Fruit fly (Drosophila melanogaster) Kc167 (cell line): ENCODE data around the gene Bicra.

Experiments used
- Myc ChIP-seq: fragments of >200 bp; optimal IDR thresholded peaks from 2 replicates; lab custom pipeline; 2017; ENCODE audit warnings: missing external identifiers
- Sin3A ChIP-seq: fragments of >200 bp; optimal IDR thresholded peaks from 2 replicates; lab custom pipeline; 2018; ENCODE audit warnings: missing external identifiers
- h ChIP-seq: fragments of >200 bp; optimal IDR thresholded peaks from 3 replicates; lab custom pipeline; 2018; ENCODE audit warnings: missing external identifiers
- insv ChIP-seq: fragments of >200 bp; optimal IDR thresholded peaks from 3 replicates; lab custom pipeline; 2018; ENCODE audit warnings: missing external identifiers
- psq ChIP-seq: fragments of >200 bp; optimal IDR thresholded peaks from 2 replicates; lab custom pipeline; 2017; ENCODE audit warnings: missing external identifiers
- ttk ChIP-seq: sonication (Bioruptor generic); optimal IDR thresholded peaks from 2 replicates; lab custom pipeline; 2017; ENCODE audit warnings: missing external identifiers

Gene Bicra

dm6 chr3R:29139767-29140755 lies 77.2 kb downstream of the Bicra start:
- TF ChIP-seq ttk (lab: Kevin White, UChicago) (no peak), psq (lab: Kevin White, UChicago) (no peak)

- TF ChIP-seq ttk (lab: Kevin White, UChicago), result no peak
- no peak for TF ChIP-seq insv (lab: Kevin White, UChicago)
- no peak for TF ChIP-seq Myc
- no peak for TF ChIP-seq psq (lab: Kevin White, UChicago)
- TF ChIP-seq h, result no peak
- TF ChIP-seq Sin3A, result no peak
Observed at dm6 chr3R:29146710-29147109, 83.9 kb downstream of the Bicra start, which contains the start of gene CG14511. CG14511 (minus strand) TSS chr3R:29146893.

- no peak for TF ChIP-seq h
- peak; percentile 96 for TF ChIP-seq insv (lab: Kevin White, UChicago)
Observed at dm6 chr3R:29148072-29148471, 85.2 kb downstream of the Bicra start, which contains the start of the genes CG11882 and Pglym78. CG11882 (minus strand) TSS chr3R:29148172. Pglym78 (plus strand) TSS chr3R:29148248.

dm6 chr3R:29151621-29152092 lies 88.8 kb downstream of the Bicra start, which contains the start of gene eIF2D:
eIF2D (minus strand) TSS chr3R:29151794.
- TF ChIP-seq psq (lab: Kevin White, UChicago), result no peak
- no peak for TF ChIP-seq insv (lab: Kevin White, UChicago)
- TF ChIP-seq ttk (lab: Kevin White, UChicago), result no peak
- no peak for TF ChIP-seq Sin3A
- no peak for TF ChIP-seq h
- no peak for TF ChIP-seq Myc

dm6 chr3R:29153197-29153644 lies 90.4 kb downstream of the Bicra start, which contains the start of the genes Slbp and Rpn2:
Slbp (minus strand) TSS chr3R:29153266.
Rpn2 (plus strand) TSS chr3R:29153524.
- TF ChIP-seq Sin3A (no peak), psq (lab: Kevin White, UChicago) (no peak), Myc (no peak), insv (lab: Kevin White, UChicago) (no peak), ttk (lab: Kevin White, UChicago) (no peak), h (no peak)

- no peak for TF ChIP-seq h
- TF ChIP-seq Myc, result no peak
- no peak for TF ChIP-seq ttk (lab: Kevin White, UChicago)
- no peak for TF ChIP-seq psq (lab: Kevin White, UChicago)
Observed at dm6 chr3R:29157418-29158398, 94.9 kb downstream of the Bicra start, which contains the start of gene rdog. rdog (plus strand) TSS chr3R:29158122.
